Worm (Caenorhabditis elegans) whole organism, early embryonic: Measurements from ENCODE around the gene mrck-1.

ENCODE experiments used
- B0310.2 ChIP-seq: sonication (generic microtip); optimal IDR thresholded peaks from 2 replicates; lab custom pipeline; 2016; ENCODE audit warnings: mild to moderate bottlenecking, missing genetic modification characterization, missing compliant biosample characterization
- ama-1 ChIP-seq: fragments of 150-350 bp; optimal IDR thresholded peaks from 2 replicates; lab custom pipeline; 2014
- ceh-36 ChIP-seq: sonication (generic microtip); optimal IDR thresholded peaks from 2 replicates; lab custom pipeline; 2016; ENCODE audit warnings: missing genetic modification characterization, inconsistent platforms, missing compliant biosample characterization
- hmbx-1 ChIP-seq: sonication (generic microtip); optimal IDR thresholded peaks from 2 replicates; lab custom pipeline; 2016; ENCODE audit warnings: mild to moderate bottlenecking, missing genetic modification characterization, missing compliant biosample characterization
- pes-1 ChIP-seq: fragments of 200-800 bp; sonication (Bioruptor generic); IDR thresholded peaks from 2 replicates; pipeline ENCODE4 v1.3.6; 2022; ENCODE audit warnings: missing genetic modification reagents, missing genetic modification characterization, missing compliant biosample characterization

- TF ChIP-seq ama-1 (lab: Kevin White, UChicago) (no peak), pes-1 (no peak), hmbx-1 (tag; lab: Kevin White, UChicago) (no peak), ceh-36 (tag; lab: Kevin White, UChicago) (no peak), B0310.2 (no peak)
Observed at ce11 chrV:6243260-6243659, 23.8 kb downstream of the mrck-1 start.
